Fruit fly (Drosophila melanogaster): Measurements from ENCODE around the gene lds.

DNA sequence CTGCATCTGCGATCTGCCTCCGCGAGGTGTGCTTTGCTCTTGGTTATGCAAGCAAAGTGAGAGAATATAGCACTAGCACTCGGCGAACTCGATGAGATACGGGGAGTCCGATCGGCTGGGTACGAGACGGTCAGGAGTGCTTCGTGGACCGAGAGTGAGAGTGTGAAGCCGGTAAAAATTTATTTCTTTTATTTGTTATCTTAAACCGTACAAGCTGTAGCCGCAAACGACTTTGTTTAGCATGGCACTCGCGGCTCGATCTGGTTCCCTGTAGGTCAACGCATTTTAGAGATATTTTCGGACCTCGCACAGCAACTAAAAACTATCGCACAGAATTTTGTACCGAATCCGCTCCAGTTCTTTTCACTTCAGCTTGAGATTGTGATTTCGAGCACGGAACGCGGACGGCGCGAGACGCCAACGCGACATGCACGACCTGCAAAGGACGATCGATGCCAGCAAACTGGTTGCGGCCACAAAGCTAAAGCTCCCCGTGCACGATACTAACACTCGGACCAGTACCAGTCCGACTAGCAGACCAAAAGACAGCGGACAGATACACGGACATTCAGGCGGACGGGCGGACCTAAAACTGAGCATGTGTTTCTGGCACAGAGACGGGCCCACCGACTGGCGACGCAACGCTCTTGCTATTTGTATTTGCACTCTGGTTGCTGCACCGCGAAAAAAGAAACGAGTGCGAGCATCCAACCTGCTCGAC is 46.5 kb downstream of the lds start:
- TF ChIP-seq CG34367 (tag; optimal IDR thresholded peaks at IDR 0.05) (no peak), EcR (GFP tag; optimal IDR thresholded peaks at IDR 0.05) (peak; percentile 85), CG4496 (GFP tag; IDR thresholded peaks at IDR 0.05) (peak; percentile 76), CG17806 (tag; optimal IDR thresholded peaks at IDR 0.05) (no peak), D1 (tag; optimal IDR thresholded peaks at IDR 0.05) (no peak), CG15710 (tag; optimal IDR thresholded peaks at IDR 0.05) (no peak)
